Fruit fly (Drosophila melanogaster): ENCODE data around the gene CG9915.

Gene CG9915

DNA sequence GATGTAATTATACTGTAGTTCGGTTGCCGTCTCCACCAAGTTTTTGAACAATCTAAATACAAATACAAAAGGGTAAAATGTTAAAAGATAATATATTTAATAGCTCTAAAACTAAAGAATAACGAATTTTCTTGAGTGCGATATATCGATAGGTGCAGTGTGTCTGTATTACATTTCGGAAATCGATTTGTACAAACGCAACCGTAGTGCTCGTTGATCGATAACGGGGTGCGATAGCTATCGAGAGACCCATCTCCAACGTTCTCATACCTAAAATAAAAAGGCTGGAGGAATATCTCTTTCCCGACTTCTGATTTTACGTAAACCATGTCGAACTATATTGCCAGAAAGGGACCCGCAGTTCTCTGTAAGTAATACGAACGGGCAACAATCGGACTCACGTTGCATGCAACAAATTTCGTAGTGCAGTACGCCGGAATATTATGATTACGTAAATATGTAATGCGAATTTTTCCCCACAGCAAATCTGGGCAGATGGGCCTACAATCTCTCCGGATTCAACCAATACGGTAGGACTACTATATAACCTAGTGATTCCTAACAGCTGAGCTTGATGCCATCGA is 26.8 kb downstream of the CG9915 start, which contains the start of gene UQCR-14 (continued):
- peak; percentile 28 for TF ChIP-seq CoRest (tag; optimal IDR thresholded peaks at IDR 0.05)
- TF ChIP-seq vnd (GFP tag; IDR thresholded peaks at IDR 0.05; ENCODE audit: partially characterized antibody) = peak; percentile 96
- peak; percentile 96 for TF ChIP-seq nerfin-2 (GFP tag; IDR thresholded peaks at IDR 0.05; ENCODE audit: partially characterized antibody)
- peak; percentile 47 for TF ChIP-seq sug (tag; optimal IDR thresholded peaks at IDR 0.05)
- peak; percentile 43 for TF ChIP-seq mam (GFP tag; optimal IDR thresholded peaks at IDR 0.05)
- TF ChIP-seq CG10654 (GFP tag; optimal IDR thresholded peaks at IDR 0.05) = no peak
- TF ChIP-seq gem (tag; optimal IDR thresholded peaks at IDR 0.05) = peak; percentile 13
- peak; percentile 64 for TF ChIP-seq Hmr (GFP tag; optimal IDR thresholded peaks at IDR 0.05)
- no peak for TF ChIP-seq CG7271 (tag; optimal IDR thresholded peaks at IDR 0.05)
- no peak for TF ChIP-seq bsh (GFP tag; optimal IDR thresholded peaks at IDR 0.05)
- TF ChIP-seq Myb (GFP tag; optimal IDR thresholded peaks at IDR 0.05) = peak; percentile 88
- peak; percentile 86 for TF ChIP-seq CG15514 (GFP tag; optimal IDR thresholded peaks at IDR 0.05)
- no peak for TF ChIP-seq NK7.1 (GFP tag; optimal IDR thresholded peaks at IDR 0.05)
- TF ChIP-seq Doc3 (GFP tag; IDR thresholded peaks at IDR 0.05; ENCODE audit: partially characterized antibody) = peak; percentile 89
- peak; percentile 73 for TF ChIP-seq CG1603 (tag; optimal IDR thresholded peaks at IDR 0.05)
- peak; percentile 71 for TF ChIP-seq CG9797 (GFP tag; optimal IDR thresholded peaks at IDR 0.05)
- TF ChIP-seq CG10431 (GFP tag; optimal IDR thresholded peaks at IDR 0.05) = no peak
- peak; percentile 53 for TF ChIP-seq CG3847 (GFP tag; IDR thresholded peaks at IDR 0.05)
- TF ChIP-seq CG34376 (GFP tag; optimal IDR thresholded peaks at IDR 0.05) = peak; percentile 25
- no peak for TF ChIP-seq CG16863 (GFP tag; optimal IDR thresholded peaks at IDR 0.05)
- TF ChIP-seq NFAT (GFP tag; IDR thresholded peaks at IDR 0.05) = peak; percentile 36; the same call in 1 of the 2 replicates
- TF ChIP-seq HHEX (GFP tag; optimal IDR thresholded peaks at IDR 0.05) = no peak
- TF ChIP-seq CG34224 (GFP tag; IDR thresholded peaks at IDR 0.05; ENCODE audit: partially characterized antibody) = peak; percentile 99
- peak; percentile 99 for TF ChIP-seq amos (GFP tag; IDR thresholded peaks at IDR 0.05; ENCODE audit: partially characterized antibody)
- 0 out of 2 replicates have a peak, but pooled peaks have one; percentile 16 for TF ChIP-seq CG31224 (GFP tag; IDR thresholded peaks at IDR 0.05)
- TF ChIP-seq CG9437 (GFP tag; optimal IDR thresholded peaks at IDR 0.05) = peak; percentile 32
- peak; percentile 19 for TF ChIP-seq CG18262 (tag; optimal IDR thresholded peaks at IDR 0.05)
- TF ChIP-seq slbo (GFP tag; IDR thresholded peaks at IDR 0.05) = peak; percentile 45; the same call in 1 of the 2 replicates
- TF ChIP-seq gcm2 (GFP tag; optimal IDR thresholded peaks at IDR 0.05) = no peak
- no peak for TF ChIP-seq chif (GFP tag; optimal IDR thresholded peaks at IDR 0.05)
- peak; percentile 28 for TF ChIP-seq CG4424 (GFP tag; optimal IDR thresholded peaks at IDR 0.05)
- TF ChIP-seq CG12942 (GFP tag; optimal IDR thresholded peaks at IDR 0.05) = no peak
- TF ChIP-seq CG16815 (GFP tag; optimal IDR thresholded peaks at IDR 0.05) = no peak
- TF ChIP-seq Oaz (GFP tag; IDR thresholded peaks at IDR 0.05) = no peak
- TF ChIP-seq org-1 (GFP tag; optimal IDR thresholded peaks at IDR 0.05) = no peak
- no peak for TF ChIP-seq CG4820 (GFP tag; optimal IDR thresholded peaks at IDR 0.05)
- TF ChIP-seq CG12219 (GFP tag; optimal IDR thresholded peaks at IDR 0.05) = no peak
- TF ChIP-seq CG6254 (GFP tag; optimal IDR thresholded peaks at IDR 0.05) = peak; percentile 6
- no peak for TF ChIP-seq kay (GFP tag; optimal IDR thresholded peaks at IDR 0.05)
- no peak for TF ChIP-seq tx (GFP tag; optimal IDR thresholded peaks at IDR 0.05)
- TF ChIP-seq Six4 (GFP tag; optimal IDR thresholded peaks at IDR 0.05) = no peak
- peak; percentile 53 for TF ChIP-seq CG13894 (tag; optimal IDR thresholded peaks at IDR 0.05)
- TF ChIP-seq mirr (GFP tag; optimal IDR thresholded peaks at IDR 0.05) = peak; percentile 36
- no peak for TF ChIP-seq CG7357 (GFP tag; IDR thresholded peaks at IDR 0.05)
- no peak for TF ChIP-seq CG4707 (GFP tag; optimal IDR thresholded peaks at IDR 0.05)
- TF ChIP-seq pan (optimal IDR thresholded peaks at IDR 0.05) = no peak
- peak in 1 of 2 experiments; percentile 8 for TF ChIP-seq pan (GFP tag; optimal IDR thresholded peaks at IDR 0.05 in 1 of 2, IDR thresholded peaks at IDR 0.05 in 1 of 2)
- no peak for TF ChIP-seq Hr3 (GFP tag; optimal IDR thresholded peaks at IDR 0.05)
- TF ChIP-seq Med (GFP tag) = peak; percentile 89
- TF ChIP-seq CHES-1-like (GFP tag; optimal IDR thresholded peaks at IDR 0.05) = peak; percentile 28

Data from whole organism, embryonic.